Worm (Caenorhabditis elegans): ENCODE results near the gene Y75D11A.2.

DNA sequence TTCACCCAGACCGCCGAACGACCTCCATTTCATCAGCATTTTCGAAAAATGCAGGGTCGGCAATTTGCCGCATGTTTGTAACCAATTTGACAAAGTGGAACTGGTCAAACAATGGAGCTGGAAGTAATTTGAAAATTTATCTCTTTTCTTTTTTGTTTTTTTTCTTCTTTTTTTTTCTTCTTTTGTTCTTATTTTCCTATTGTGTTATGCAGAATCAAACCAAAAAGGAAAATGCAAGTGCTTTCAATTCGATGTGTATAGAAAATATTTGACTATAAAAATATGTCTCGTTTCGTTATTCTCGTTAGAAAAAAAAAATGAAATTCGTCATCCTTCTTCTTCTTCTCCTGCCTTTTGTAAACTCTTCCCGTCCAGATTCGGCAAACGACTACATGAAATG, 5.0 kb upstream of the Y75D11A.2 start, which contains the start of gene F07G6.10:
- TF ChIP-seq ceh-2 (tag; optimal IDR thresholded peaks at IDR 0.05) = no peak
- no peak for TF ChIP-seq pha-2 (tag; optimal IDR thresholded peaks at IDR 0.05)
- TF ChIP-seq ceh-9 (tag; optimal IDR thresholded peaks at IDR 0.05) = no peak
- no peak for TF ChIP-seq ahr-1 (tag; optimal IDR thresholded peaks at IDR 0.05)
- no peak for TF ChIP-seq dmd-4 (tag; optimal IDR thresholded peaks at IDR 0.05; ENCODE audit: borderline replicate concordance)
- TF ChIP-seq pqm-1 (tag; optimal IDR thresholded peaks at IDR 0.05) = no peak
- no peak for TF ChIP-seq ceh-14 (tag; optimal IDR thresholded peaks at IDR 0.05)
- TF ChIP-seq fkh-6 (tag; optimal IDR thresholded peaks at IDR 0.05) = no peak
